Fruit fly (Drosophila melanogaster): ENCODE results near the gene pad.

Gene pad

DNA sequence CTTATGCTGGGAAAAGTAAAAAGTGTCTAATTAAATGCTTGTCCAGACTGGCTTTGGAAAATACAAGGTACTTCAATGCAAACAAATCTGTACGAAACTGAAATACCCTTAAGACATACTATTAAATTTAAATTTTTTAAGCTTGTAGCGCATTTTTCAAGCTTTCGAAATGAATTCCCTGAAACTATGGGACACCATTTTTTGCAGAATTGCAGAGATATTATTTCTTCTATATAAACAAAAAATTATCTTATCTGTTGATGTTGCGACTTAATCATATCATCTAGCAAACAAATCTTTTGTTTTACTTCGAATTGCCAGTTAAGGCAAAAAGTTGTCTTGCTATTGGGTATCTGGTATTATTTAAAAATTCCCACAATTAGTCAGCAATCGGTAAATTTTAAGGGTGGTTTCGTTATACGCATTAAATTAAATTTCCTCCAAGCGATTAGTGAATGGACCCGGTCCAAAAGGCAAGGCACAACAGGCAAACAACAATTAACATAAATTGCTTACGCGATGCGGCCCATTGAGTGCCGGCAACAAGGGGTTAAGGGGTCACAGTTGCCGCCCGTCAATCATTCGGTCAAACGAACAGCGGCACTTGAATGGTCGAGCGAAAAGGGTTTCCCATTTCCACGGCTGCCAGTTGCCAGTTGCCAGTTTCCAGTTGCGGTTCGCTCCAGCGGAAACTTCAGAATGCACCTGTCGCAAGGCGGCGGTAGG, 5.6 kb upstream of the pad start (continued):
- TF ChIP-seq grn (GFP tag; optimal IDR thresholded peaks at IDR 0.05) (peak; percentile 85), kay (GFP tag; optimal IDR thresholded peaks at IDR 0.05) (no peak), CG11695 (GFP tag; IDR thresholded peaks at IDR 0.05) (no peak), CG17361 (GFP tag; IDR thresholded peaks at IDR 0.05) (peak; percentile 35; the same call in 1 of the 3 replicates), CG6683 (GFP tag; optimal IDR thresholded peaks at IDR 0.05) (no peak), Meics (GFP tag; optimal IDR thresholded peaks at IDR 0.05) (peak; percentile 2), CG15479 (GFP tag; optimal IDR thresholded peaks at IDR 0.05) (no peak), ro (GFP tag; IDR thresholded peaks at IDR 0.05) (no peak), CG3065 (GFP tag; optimal IDR thresholded peaks at IDR 0.05) (no peak), CG12236 (GFP tag; optimal IDR thresholded peaks at IDR 0.05) (no peak), abd-A (tag; optimal IDR thresholded peaks at IDR 0.05) (peak; percentile 35), ftz-f1 (GFP tag; optimal IDR thresholded peaks at IDR 0.05) (no peak), CG2678 (tag; optimal IDR thresholded peaks at IDR 0.05) (peak; percentile 33), Oli (tag; optimal IDR thresholded peaks at IDR 0.05) (peak; percentile 7), CG7963 (GFP tag; IDR thresholded peaks at IDR 0.05; ENCODE audit: partially characterized antibody) (no peak), Oaz (GFP tag; IDR thresholded peaks at IDR 0.05) (no peak), CG18262 (tag; optimal IDR thresholded peaks at IDR 0.05) (peak; percentile 43), Lhr (GFP tag; optimal IDR thresholded peaks at IDR 0.05) (no peak), CG7357 (GFP tag; IDR thresholded peaks at IDR 0.05) (no peak), CoRest (tag; optimal IDR thresholded peaks at IDR 0.05) (peak; percentile 14), sc (optimal IDR thresholded peaks at IDR 0.05) (no peak), sc (GFP tag; optimal IDR thresholded peaks at IDR 0.05) (no peak), CG2712 (tag; optimal IDR thresholded peaks at IDR 0.05) (peak; percentile 23), CG10979 (tag; optimal IDR thresholded peaks at IDR 0.05) (peak; percentile 15), CG7556 (GFP tag; optimal IDR thresholded peaks at IDR 0.05) (peak; percentile 25), Bteb2 (GFP tag; optimal IDR thresholded peaks at IDR 0.05) (no peak), CG8388 (GFP tag; optimal IDR thresholded peaks at IDR 0.05) (peak; percentile 22), CG17612 (GFP tag; IDR thresholded peaks at IDR 0.05) (no peak), Dek (tag; optimal IDR thresholded peaks at IDR 0.05) (no peak), CG4360 (GFP tag; IDR thresholded peaks at IDR 0.05) (0 out of 2 replicates have a peak, but pooled peaks have one; percentile 18), PHDP (tag; optimal IDR thresholded peaks at IDR 0.05) (no peak), CG11456 (GFP tag; IDR thresholded peaks at IDR 0.05) (no peak), cad (GFP tag; optimal IDR thresholded peaks at IDR 0.05) (no peak), CG12391 (tag; optimal IDR thresholded peaks at IDR 0.05) (peak; percentile 38), CG2889 (GFP tag; IDR thresholded peaks at IDR 0.05) (no peak), CG31365 (tag; optimal IDR thresholded peaks at IDR 0.05) (no peak), CG13624 (GFP tag; optimal IDR thresholded peaks at IDR 0.05) (no peak), CG17829 (tag; optimal IDR thresholded peaks at IDR 0.05) (no peak), HLH4C (GFP tag; IDR thresholded peaks at IDR 0.05; ENCODE audit: partially characterized antibody) (no peak), gem (tag; optimal IDR thresholded peaks at IDR 0.05) (peak; percentile 52), zfh2 (GFP tag; optimal IDR thresholded peaks at IDR 0.05) (no peak), dmrt99B (tag; optimal IDR thresholded peaks at IDR 0.05) (peak; percentile 42), CHES-1-like (GFP tag; optimal IDR thresholded peaks at IDR 0.05) (no peak), Hr78 (GFP tag; optimal IDR thresholded peaks at IDR 0.05) (peak in 1 of 2 experiments; percentile 82), ewg (GFP tag; optimal IDR thresholded peaks at IDR 0.05) (no peak), Sox102F (GFP tag; optimal IDR thresholded peaks at IDR 0.05) (peak; percentile 23), grau (tag; optimal IDR thresholded peaks at IDR 0.05) (peak; percentile 5), jing (GFP tag; optimal IDR thresholded peaks at IDR 0.05) (no peak), unc-4 (GFP tag; IDR thresholded peaks at IDR 0.05; ENCODE audit: partially characterized antibody) (no peak)
